Worm (Caenorhabditis elegans) whole organism, midembryonic: ENCODE results near the gene C53A5.11.

Experiments
- T22C8.4 ChIP-seq: fragments of 200-800 bp; sonication (Bioruptor generic); IDR thresholded peaks from 2 replicates; pipeline ENCODE4 v1.3.6; 2022; ENCODE audit warnings: missing genetic modification characterization, missing compliant biosample characterization
- cog-1 ChIP-seq: sonication (generic microtip); optimal IDR thresholded peaks from 2 replicates; lab custom pipeline; 2016; ENCODE audit warnings: missing genetic modification characterization, missing compliant biosample characterization
- flt-1 ChIP-seq: fragments of 200-800 bp; sonication (Bioruptor generic); IDR thresholded peaks from 2 replicates; pipeline ENCODE4 v1.3.6; 2022; ENCODE audit warnings: missing genetic modification characterization, missing compliant biosample characterization
- klf-2 ChIP-seq: fragments of 200-800 bp; sonication (Bioruptor generic); conservative IDR thresholded peaks from 2 replicates; pipeline ENCODE4 v1.3.6; 2022; ENCODE audit warnings: missing genetic modification reagents, missing genetic modification characterization, missing compliant biosample characterization
- med-1 ChIP-seq: sonication (generic microtip); optimal IDR thresholded peaks from 2 replicates; lab custom pipeline; 2017; ENCODE audit warnings: missing genetic modification characterization, mild to moderate bottlenecking, missing compliant biosample characterization, antibody characterized with exemption, missing genetic modification reagents; ENCODE audit not compliant: insufficient read depth
- ref-1 ChIP-seq: fragments of 200-800 bp; sonication (Bioruptor generic); conservative IDR thresholded peaks from 2 replicates; pipeline ENCODE4 v1.3.6; 2022; ENCODE audit warnings: missing genetic modification reagents, missing genetic modification characterization, missing compliant biosample characterization
- tab-1 ChIP-seq: fragments of 200-800 bp; sonication (Bioruptor generic); IDR thresholded peaks from 2 replicates; pipeline ENCODE4 v1.3.6; 2022; ENCODE audit warnings: missing genetic modification characterization, missing compliant biosample characterization
- ztf-23 ChIP-seq: fragments of 200-800 bp; sonication (Bioruptor generic); IDR thresholded peaks from 2 replicates; pipeline ENCODE4 v1.3.6; 2022; ENCODE audit warnings: missing genetic modification reagents, missing genetic modification characterization, missing compliant biosample characterization
- ztf-29 ChIP-seq: fragments of 200-800 bp; sonication (Bioruptor generic); IDR thresholded peaks from 2 replicates; pipeline ENCODE4 v1.3.6; 2022; ENCODE audit warnings: missing genetic modification reagents, missing genetic modification characterization, missing compliant biosample characterization

C53A5.11 gene

ce11 chrV:14527210-14527609, 35.5 kb upstream of the C53A5.11 start:
- TF ChIP-seq tab-1 (GFP tag; lab: Robert Waterston, UW): no peak
- no peak for TF ChIP-seq med-1 (GFP tag; lab: Kevin White, UChicago)
- TF ChIP-seq ztf-29: no peak
- no peak for TF ChIP-seq ztf-23 (GFP tag; lab: Robert Waterston, UW)
- no peak for TF ChIP-seq klf-2 (GFP tag; lab: Robert Waterston, UW)
- no peak for TF ChIP-seq T22C8.4 (GFP tag; lab: Robert Waterston, UW)
- no peak for TF ChIP-seq flt-1 (GFP tag; lab: Robert Waterston, UW)
- TF ChIP-seq cog-1 (tag; lab: Kevin White, UChicago): no peak
- no peak for TF ChIP-seq ref-1 (GFP tag; lab: Robert Waterston, UW)

DNA sequence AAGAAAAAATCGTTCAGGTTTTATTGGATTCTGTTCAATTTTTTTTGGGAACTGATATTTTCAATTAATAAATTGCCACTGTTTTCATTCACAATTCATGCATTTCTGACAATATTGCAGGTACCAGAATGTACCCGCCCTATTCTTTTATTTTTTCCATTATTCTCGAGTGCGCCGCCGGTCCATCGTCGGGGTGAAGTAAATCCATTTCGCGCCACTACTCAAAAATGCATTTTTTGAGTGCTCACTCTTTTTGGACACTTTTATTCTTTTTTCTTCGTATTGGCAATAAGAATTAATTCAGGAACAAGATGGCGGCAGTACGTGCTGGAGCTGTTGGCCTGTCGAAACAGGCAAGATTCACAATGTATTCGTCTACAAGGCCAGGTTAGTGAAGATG, 31.9 kb upstream of the C53A5.11 start, which contains the start of gene kcnl-4:
Gene kcnl-4 (plus strand): TSS at position 301 of the 400 bp plus-strand sequence.
- TF ChIP-seq tab-1 (GFP tag; lab: Robert Waterston, UW) (no peak), klf-2 (GFP tag; lab: Robert Waterston, UW) (no peak), ztf-23 (GFP tag; lab: Robert Waterston, UW) (no peak), T22C8.4 (GFP tag; lab: Robert Waterston, UW) (no peak), ref-1 (GFP tag; lab: Robert Waterston, UW) (no peak), flt-1 (GFP tag; lab: Robert Waterston, UW) (no peak), ztf-29 (no peak), med-1 (GFP tag; lab: Kevin White, UChicago) (no peak), cog-1 (tag; lab: Kevin White, UChicago) (no peak)

DNA sequence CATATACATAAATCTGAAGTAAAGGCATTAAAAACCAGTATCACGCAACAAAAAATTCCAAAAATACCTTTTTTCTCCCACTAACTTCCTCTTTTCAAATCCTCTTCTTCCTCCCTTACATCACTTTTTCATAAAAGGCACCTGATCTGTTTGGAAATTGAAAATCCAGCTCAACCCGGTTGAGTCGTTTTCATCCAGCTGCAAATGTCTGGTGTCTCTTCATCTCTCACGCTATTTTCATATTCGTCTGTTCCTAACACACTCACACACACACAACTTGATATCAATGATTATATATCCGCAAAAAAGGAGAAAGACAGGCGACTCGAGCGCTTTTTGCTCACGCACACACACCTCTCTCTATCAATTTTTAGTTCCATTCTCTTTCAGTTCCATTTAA, 30.3 kb upstream of the C53A5.11 start:
- no peak for TF ChIP-seq ztf-29
- no peak for TF ChIP-seq med-1 (GFP tag; lab: Kevin White, UChicago)
- no peak for TF ChIP-seq cog-1 (tag; lab: Kevin White, UChicago)
- no peak for TF ChIP-seq tab-1 (GFP tag; lab: Robert Waterston, UW)
- TF ChIP-seq klf-2 (GFP tag; lab: Robert Waterston, UW): no peak

DNA sequence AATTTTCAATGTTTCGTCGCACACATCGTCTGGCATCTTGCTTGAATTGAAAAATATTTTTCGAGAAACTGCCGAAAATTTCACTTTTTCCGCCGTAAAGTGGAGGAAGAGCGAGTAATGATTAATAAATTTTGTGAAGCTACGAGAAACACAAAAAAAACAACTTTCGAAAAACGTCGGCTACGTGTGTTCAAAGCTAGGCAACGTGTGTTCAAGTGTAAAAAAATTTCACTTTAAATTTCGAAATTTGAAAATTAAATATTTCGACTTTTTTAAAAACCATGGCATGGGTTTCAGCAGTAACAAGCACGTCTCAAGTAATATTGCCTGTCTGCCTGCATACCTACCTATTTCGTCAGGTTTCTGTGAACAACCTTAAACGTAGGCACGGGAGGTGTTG, 26.4 kb upstream of the C53A5.11 start, which contains the start of gene tag-191:
Gene tag-191 (minus strand): TSS at position 101 of the 400 bp plus-strand sequence.
- TF ChIP-seq ztf-23 (GFP tag; lab: Robert Waterston, UW) (no peak), flt-1 (GFP tag; lab: Robert Waterston, UW) (no peak), T22C8.4 (GFP tag; lab: Robert Waterston, UW) (no peak), ref-1 (GFP tag; lab: Robert Waterston, UW) (no peak)

DNA sequence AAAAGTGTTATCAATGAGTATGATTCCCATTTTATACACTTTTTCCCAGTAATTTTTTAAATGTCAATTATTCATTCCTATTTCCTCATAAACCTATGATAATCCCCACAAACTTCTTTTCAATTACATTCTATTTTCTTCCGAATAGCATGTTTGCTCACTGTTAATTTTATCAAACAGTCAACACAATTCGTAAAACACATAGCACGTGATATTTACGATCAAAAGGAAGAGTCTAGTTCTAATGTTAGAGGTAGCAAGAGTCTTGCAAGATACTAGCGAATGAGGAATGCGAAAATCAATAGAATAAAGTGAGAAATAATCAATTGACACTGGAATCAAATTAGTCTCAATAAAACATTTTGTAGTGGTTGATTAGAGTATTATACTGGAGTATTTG, 23.3 kb upstream of the C53A5.11 start:
- TF ChIP-seq ztf-29 (no peak), med-1 (GFP tag; lab: Kevin White, UChicago) (no peak), tab-1 (GFP tag; lab: Robert Waterston, UW) (no peak), T22C8.4 (GFP tag; lab: Robert Waterston, UW) (no peak), ztf-23 (GFP tag; lab: Robert Waterston, UW) (no peak), klf-2 (GFP tag; lab: Robert Waterston, UW) (no peak), cog-1 (tag; lab: Kevin White, UChicago) (no peak), flt-1 (GFP tag; lab: Robert Waterston, UW) (no peak), ref-1 (GFP tag; lab: Robert Waterston, UW) (no peak)

DNA sequence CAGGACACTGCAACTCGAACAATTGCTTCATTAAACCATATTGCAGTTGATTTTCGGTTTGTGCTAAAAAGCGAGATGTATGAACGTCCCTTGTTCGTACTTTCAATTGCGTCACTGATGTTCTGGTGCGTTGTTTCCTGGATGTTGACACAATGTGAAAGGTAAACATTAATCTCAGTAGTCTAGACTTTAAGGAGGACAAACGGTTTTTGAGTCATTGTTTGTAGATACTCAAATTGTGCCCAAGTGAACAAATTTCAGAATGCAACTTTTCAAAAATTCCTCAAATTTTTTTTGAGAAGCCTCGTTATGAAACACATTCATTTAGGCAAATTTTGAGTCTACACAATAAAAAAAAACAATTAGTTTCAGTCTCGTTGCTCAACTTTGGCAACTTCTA, 21.8 kb upstream of the C53A5.11 start:
- no peak for TF ChIP-seq flt-1 (GFP tag; lab: Robert Waterston, UW)
- TF ChIP-seq klf-2 (GFP tag; lab: Robert Waterston, UW): no peak
- TF ChIP-seq cog-1 (tag; lab: Kevin White, UChicago): no peak
- TF ChIP-seq ref-1 (GFP tag; lab: Robert Waterston, UW): no peak
- no peak for TF ChIP-seq T22C8.4 (GFP tag; lab: Robert Waterston, UW)
- TF ChIP-seq med-1 (GFP tag; lab: Kevin White, UChicago): no peak
- no peak for TF ChIP-seq ztf-29
- no peak for TF ChIP-seq tab-1 (GFP tag; lab: Robert Waterston, UW)
- no peak for TF ChIP-seq ztf-23 (GFP tag; lab: Robert Waterston, UW)

DNA sequence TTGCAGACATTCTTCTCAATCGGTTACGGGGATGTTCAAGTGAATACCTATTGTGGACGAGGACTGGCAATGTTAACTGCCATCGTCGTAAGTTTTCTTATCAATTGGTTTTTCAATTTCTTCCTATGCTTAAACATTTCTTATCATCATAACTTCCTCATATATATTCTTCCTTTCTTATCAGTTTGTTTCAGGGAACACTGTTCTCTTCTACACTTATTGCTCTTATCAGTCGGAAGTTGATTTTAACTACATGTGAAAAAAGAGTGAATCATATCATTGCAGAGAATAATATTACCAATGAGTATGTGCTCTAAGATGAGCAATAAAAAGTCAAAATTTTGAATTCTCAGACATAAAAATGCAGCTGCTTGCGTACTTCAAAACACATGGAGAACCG, 20.6 kb upstream of the C53A5.11 start:
- no peak for TF ChIP-seq cog-1 (tag; lab: Kevin White, UChicago)
- TF ChIP-seq T22C8.4 (GFP tag; lab: Robert Waterston, UW): no peak
- TF ChIP-seq flt-1 (GFP tag; lab: Robert Waterston, UW): no peak
- no peak for TF ChIP-seq ztf-23 (GFP tag; lab: Robert Waterston, UW)
- no peak for TF ChIP-seq tab-1 (GFP tag; lab: Robert Waterston, UW)
- no peak for TF ChIP-seq ztf-29
- no peak for TF ChIP-seq med-1 (GFP tag; lab: Kevin White, UChicago)
- TF ChIP-seq klf-2 (GFP tag; lab: Robert Waterston, UW): no peak
- no peak for TF ChIP-seq ref-1 (GFP tag; lab: Robert Waterston, UW)

- TF ChIP-seq ref-1 (GFP tag; lab: Robert Waterston, UW) (no peak), cog-1 (tag; lab: Kevin White, UChicago) (peak; percentile 3), tab-1 (GFP tag; lab: Robert Waterston, UW) (no peak)
Observed at ce11 chrV:14545816-14546283, 16.8 kb upstream of the C53A5.11 start, which contains the start of gene rike-1. Gene rike-1 (minus strand): TSS chrV:14545866.

DNA sequence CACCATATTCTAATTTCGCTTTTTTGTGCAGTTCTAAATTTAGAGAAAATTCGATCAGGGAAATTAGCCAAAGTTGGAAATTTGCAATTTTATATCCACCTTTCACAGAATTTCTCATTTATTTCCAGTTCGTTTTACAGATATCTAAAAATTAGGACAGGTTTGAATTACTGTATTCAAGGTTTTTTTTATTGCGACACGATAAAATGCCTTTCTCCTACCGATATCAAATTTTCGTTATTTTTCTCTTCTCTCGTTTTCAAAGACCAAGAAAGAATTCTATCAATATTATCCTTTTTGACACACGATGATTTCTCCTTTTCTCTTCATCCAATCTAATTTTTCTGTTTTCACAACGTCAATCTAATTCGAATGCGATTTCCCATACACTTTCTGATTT, 16.1 kb upstream of the C53A5.11 start, which contains the start of gene C53A5.13:
Gene C53A5.13 (plus strand): TSS at position 301 of the 400 bp plus-strand sequence.
- TF ChIP-seq tab-1 (GFP tag; lab: Robert Waterston, UW) (no peak), klf-2 (GFP tag; lab: Robert Waterston, UW) (no peak), flt-1 (GFP tag; lab: Robert Waterston, UW) (no peak), T22C8.4 (GFP tag; lab: Robert Waterston, UW) (no peak), ref-1 (GFP tag; lab: Robert Waterston, UW) (no peak), ztf-23 (GFP tag; lab: Robert Waterston, UW) (no peak)
